Fruit fly (Drosophila melanogaster) whole organism, adult: ENCODE data around the gene CG44838.

Experiments
- CG7045 ChIP-seq: fragments of 200-800 bp; sonication (Bioruptor generic); optimal IDR thresholded peaks from 2 replicates; lab custom pipeline; 2017; ENCODE audit warnings: missing biosample characterization, mild to moderate bottlenecking, missing genetic modification characterization
- Clk ChIP-seq: fragments of 200-800 bp; sonication (Bioruptor generic); optimal IDR thresholded peaks from 2 replicates; lab custom pipeline; 2017; ENCODE audit warnings: missing biosample characterization, missing genetic modification characterization
- Mnt ChIP-seq: fragments of 200-800 bp; sonication (Bioruptor generic); optimal IDR thresholded peaks from 2 replicates; lab custom pipeline; 2016; ENCODE audit warnings: missing biosample characterization, mild to moderate bottlenecking, missing genetic modification characterization
- bab1 ChIP-seq: fragments of 200-800 bp; sonication (Bioruptor generic); optimal IDR thresholded peaks from 3 replicates; lab custom pipeline; 2019; ENCODE audit warnings: missing biosample characterization, mild to moderate bottlenecking, missing genetic modification characterization, moderate library complexity
- cic ChIP-seq: fragments of 200-800 bp; sonication (Bioruptor generic); optimal IDR thresholded peaks from 2 replicates; lab custom pipeline; 2017; ENCODE audit warnings: missing biosample characterization, mild to moderate bottlenecking, missing genetic modification characterization, moderate library complexity
- kay ChIP-seq: fragments of 200-800 bp; sonication (Bioruptor generic); peaks from one replicate; lab custom pipeline; 2016; ENCODE audit warnings: missing biosample characterization, missing genetic modification characterization, borderline replicate concordance
- pad ChIP-seq: fragments of 200-800 bp; sonication (Bioruptor generic); optimal IDR thresholded peaks from 3 replicates; lab custom pipeline; 2017; ENCODE audit warnings: missing biosample characterization, missing genetic modification characterization, mild to moderate bottlenecking, moderate library complexity, missing genetic modification reagents

DNA sequence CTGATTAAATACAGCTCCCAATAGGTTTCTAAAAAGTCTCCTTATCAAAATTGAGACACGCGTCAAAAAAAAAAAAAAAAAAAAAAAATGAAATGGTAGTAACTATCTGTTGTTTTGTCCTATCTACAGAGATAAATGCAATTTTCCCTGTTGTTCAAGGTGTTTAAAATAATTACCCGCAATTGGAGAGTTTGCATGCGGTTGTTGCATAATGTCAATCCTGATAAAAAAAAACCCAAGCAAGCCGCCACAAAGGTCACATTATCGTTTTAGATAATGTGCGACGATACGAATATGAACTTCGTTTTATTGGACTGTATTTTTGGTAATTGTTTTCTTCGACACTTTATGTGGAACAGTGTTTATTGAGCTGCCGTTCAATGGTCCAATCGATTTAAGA is 42.0 kb downstream of the CG44838 start:
- no peak for TF ChIP-seq CG7045 (GFP tag; lab: Kevin White, UChicago)
- TF ChIP-seq cic (GFP tag; lab: Kevin White, UChicago): peak; percentile 52
- TF ChIP-seq Mnt (GFP tag; lab: Kevin White, UChicago): no peak
- TF ChIP-seq kay (GFP tag; lab: Kevin White, UChicago): no peak
- no peak for TF ChIP-seq Clk (GFP tag; lab: Kevin White, UChicago)
- TF ChIP-seq bab1: no peak
- no peak for TF ChIP-seq pad
